Worm (Caenorhabditis elegans) whole organism, L3 larva: Measurements from ENCODE around the gene E02H9.1.

Experiments
- R02D3.7 ChIP-seq: fragments of 150-350 bp; optimal IDR thresholded peaks from 2 replicates; lab custom pipeline; 2014; ENCODE audit warnings: missing biosample characterization, missing genetic modification characterization
- ZK546.5 ChIP-seq: sonication (generic microtip); optimal IDR thresholded peaks from 2 replicates; lab custom pipeline; 2017; ENCODE audit warnings: missing biosample characterization, missing genetic modification characterization
- ceh-16 ChIP-seq: sonication (generic microtip); optimal IDR thresholded peaks from 2 replicates; lab custom pipeline; 2017; ENCODE audit warnings: missing biosample characterization, missing genetic modification characterization
- ceh-28 ChIP-seq: fragments of 150-350 bp; optimal IDR thresholded peaks from 2 replicates; lab custom pipeline; 2014; ENCODE audit warnings: missing biosample characterization, missing genetic modification reagents, missing genetic modification characterization
- ceh-82 ChIP-seq: fragments of 150-350 bp; optimal IDR thresholded peaks from 2 replicates; lab custom pipeline; 2014; ENCODE audit warnings: missing biosample characterization, missing genetic modification characterization
- ceh-9 ChIP-seq: sonication (generic microtip); optimal IDR thresholded peaks from 2 replicates; lab custom pipeline; 2018; ENCODE audit warnings: missing biosample characterization, missing genetic modification characterization
- egl-27 ChIP-seq: sonication (generic microtip); optimal IDR thresholded peaks from 4 replicates; lab custom pipeline; 2017; ENCODE audit warnings: missing biosample characterization, missing genetic modification reagents, missing genetic modification characterization
- elt-1 ChIP-seq: fragments of 150-350 bp; optimal IDR thresholded peaks from 2 replicates; lab custom pipeline; 2014; ENCODE audit warnings: missing biosample characterization, missing genetic modification characterization
- elt-2 ChIP-seq: sonication (generic microtip); optimal IDR thresholded peaks from 2 replicates; lab custom pipeline; 2016; ENCODE audit warnings: missing genetic modification reagents, mild to moderate bottlenecking, missing genetic modification characterization, missing compliant biosample characterization
- eor-1 ChIP-seq, 2 experiments: fragments of 150-350 bp; optimal IDR thresholded peaks; 2 replicates each; lab custom pipeline; 2014 to 2018; ENCODE audit warnings: missing biosample characterization in 2 of 2, missing genetic modification characterization in 2 of 2
- fkh-2 ChIP-seq: fragments of 150-350 bp; optimal IDR thresholded peaks from 2 replicates; lab custom pipeline; 2014; ENCODE audit warnings: missing biosample characterization, missing genetic modification reagents, missing genetic modification characterization
- fos-1 ChIP-seq: fragments of 150-350 bp; optimal IDR thresholded peaks from 2 replicates; lab custom pipeline; 2014; ENCODE audit warnings: missing biosample characterization, missing genetic modification characterization
- hmg-11 ChIP-seq: sonication (generic microtip); optimal IDR thresholded peaks from 2 replicates; lab custom pipeline; 2016; ENCODE audit warnings: missing genetic modification characterization, missing compliant biosample characterization
- jun-1 ChIP-seq: fragments of 150-350 bp; optimal IDR thresholded peaks from 2 replicates; lab custom pipeline; 2014; ENCODE audit warnings: missing biosample characterization, missing genetic modification reagents, missing genetic modification characterization
- lsy-12 ChIP-seq: sonication (generic microtip); optimal IDR thresholded peaks from 2 replicates; lab custom pipeline; 2016; ENCODE audit warnings: mild to moderate bottlenecking, missing genetic modification characterization, missing compliant biosample characterization
- mdl-1 ChIP-seq: fragments of 150-350 bp; optimal IDR thresholded peaks from 2 replicates; lab custom pipeline; 2014; ENCODE audit warnings: missing biosample characterization, missing genetic modification characterization
- nhr-11 ChIP-seq: fragments of 150-350 bp; optimal IDR thresholded peaks from 2 replicates; lab custom pipeline; 2014; ENCODE audit warnings: missing biosample characterization, missing genetic modification characterization
- nhr-12 ChIP-seq: fragments of 150-350 bp; optimal IDR thresholded peaks from 2 replicates; lab custom pipeline; 2014; ENCODE audit warnings: missing biosample characterization, missing genetic modification characterization
- nhr-23 ChIP-seq: fragments of 150-350 bp; optimal IDR thresholded peaks from 2 replicates; lab custom pipeline; 2014; ENCODE audit warnings: missing biosample characterization, missing genetic modification reagents, missing genetic modification characterization
- nhr-237 ChIP-seq: fragments of 150-350 bp; optimal IDR thresholded peaks from 2 replicates; lab custom pipeline; 2014; ENCODE audit warnings: missing biosample characterization, missing genetic modification characterization
- nhr-25 ChIP-seq: sonication (generic microtip); optimal IDR thresholded peaks from 2 replicates; lab custom pipeline; 2017; ENCODE audit warnings: missing biosample characterization, missing genetic modification characterization
- nhr-28 ChIP-seq: fragments of 150-350 bp; optimal IDR thresholded peaks from 2 replicates; lab custom pipeline; 2014; ENCODE audit warnings: missing biosample characterization, missing genetic modification characterization
- nhr-67 ChIP-seq: fragments of 150-350 bp; optimal IDR thresholded peaks from 2 replicates; lab custom pipeline; 2014; ENCODE audit warnings: missing biosample characterization, missing genetic modification characterization
- nhr-76 ChIP-seq: fragments of 150-350 bp; sonication (generic microtip); optimal IDR thresholded peaks from 5 replicates; lab custom pipeline; 2014; ENCODE audit warnings: missing biosample characterization, missing genetic modification characterization
- nhr-77 ChIP-seq: fragments of 150-350 bp; optimal IDR thresholded peaks from 2 replicates; lab custom pipeline; 2014; ENCODE audit warnings: missing biosample characterization, missing genetic modification characterization
- pha-4 ChIP-seq: fragments of 150-350 bp; optimal IDR thresholded peaks from 2 replicates; lab custom pipeline; 2014; ENCODE audit warnings: missing biosample characterization, missing genetic modification reagents, missing genetic modification characterization
- sea-2 ChIP-seq: fragments of 150-350 bp; sonication (generic microtip); optimal IDR thresholded peaks from 4 replicates; lab custom pipeline; 2014; ENCODE audit warnings: missing biosample characterization, missing genetic modification reagents, missing genetic modification characterization
- skn-1 ChIP-seq: fragments of 150-350 bp; optimal IDR thresholded peaks from 2 replicates; lab custom pipeline; 2014; ENCODE audit warnings: missing biosample characterization, missing genetic modification characterization
- snpc-4 ChIP-seq: fragments of 150-350 bp; optimal IDR thresholded peaks from 2 replicates; lab custom pipeline; 2014; ENCODE audit warnings: missing biosample characterization, missing genetic modification characterization
- unc-62 ChIP-seq: fragments of 150-350 bp; sonication (generic microtip); optimal IDR thresholded peaks from 4 replicates; lab custom pipeline; 2014; ENCODE audit warnings: missing biosample characterization, missing genetic modification reagents, missing genetic modification characterization
- zag-1 ChIP-seq: fragments of 150-350 bp; optimal IDR thresholded peaks from 2 replicates; lab custom pipeline; 2014; ENCODE audit warnings: missing biosample characterization, missing genetic modification characterization
- ztf-11 ChIP-seq: fragments of 150-350 bp; optimal IDR thresholded peaks from 2 replicates; lab custom pipeline; 2014; ENCODE audit warnings: missing biosample characterization, missing genetic modification characterization
- ztf-4 ChIP-seq: fragments of 150-350 bp; optimal IDR thresholded peaks from 2 replicates; lab custom pipeline; 2014; ENCODE audit warnings: missing biosample characterization, missing genetic modification characterization

Gene E02H9.1

DNA sequence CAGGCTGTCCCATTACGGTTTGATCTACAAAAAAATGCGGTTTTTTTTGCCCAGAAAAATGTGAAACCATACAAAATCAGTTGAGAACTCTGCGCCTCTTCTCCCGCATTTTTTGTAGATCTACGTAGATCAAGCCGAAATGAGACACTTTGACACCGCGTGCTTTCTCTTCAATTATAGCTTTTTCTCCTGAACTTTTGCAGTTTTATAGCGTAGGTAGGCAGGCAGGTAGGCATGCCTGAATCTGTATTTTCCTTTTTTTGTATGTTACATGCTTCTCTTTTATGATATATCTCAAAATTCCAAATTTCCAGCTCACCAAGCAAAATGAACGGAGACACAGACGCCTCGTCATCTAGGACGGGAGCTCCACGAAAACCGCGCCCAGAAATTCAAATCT is 5.3 kb downstream of the E02H9.1 start, which contains the start of gene smg-6:
smg-6 (plus strand) TSS at position 301 of the 400 bp plus-strand sequence.
- TF ChIP-seq ceh-16 (tag; lab: Kevin White, UChicago) (no peak), snpc-4 (no peak)

DNA sequence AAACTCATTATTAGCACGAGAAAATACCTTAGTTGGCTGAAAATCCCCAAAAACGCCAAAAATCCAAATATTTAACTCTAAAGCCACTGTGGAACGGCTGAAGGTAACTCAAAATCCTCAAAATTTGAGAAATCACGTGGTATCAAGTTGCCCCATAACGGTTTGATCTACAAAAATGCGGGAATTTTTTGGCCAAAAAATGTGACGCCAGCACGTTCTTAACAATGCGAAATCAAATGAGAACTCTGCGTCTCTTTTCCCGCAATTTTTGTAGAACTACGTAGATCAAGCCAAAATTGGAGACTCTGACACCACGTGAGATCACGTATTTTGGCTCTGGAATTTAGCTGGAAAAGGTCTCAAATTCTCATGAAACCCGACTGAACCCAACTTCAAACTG is 6.5 kb downstream of the E02H9.1 start:
- no peak for TF ChIP-seq nhr-77
- no peak for TF ChIP-seq snpc-4
- TF ChIP-seq unc-62 = no peak
- no peak for TF ChIP-seq ceh-9 (tag; lab: Kevin White, UChicago)
- TF ChIP-seq skn-1 (tag; lab: Kevin White, UChicago) = no peak
- TF ChIP-seq elt-2 (tag; lab: Kevin White, UChicago) = no peak
- no peak for TF ChIP-seq ceh-82
- no peak for TF ChIP-seq elt-1 (tag; lab: Kevin White, UChicago)
- TF ChIP-seq nhr-25 (tag; lab: Kevin White, UChicago) = no peak
- no peak for TF ChIP-seq ceh-28 (tag; lab: Kevin White, UChicago)
- no peak for TF ChIP-seq mdl-1 (tag; lab: Kevin White, UChicago)
- no peak for TF ChIP-seq eor-1 (tag; optimal IDR thresholded peaks at IDR 0.05; lab: Kevin White, UChicago)
- TF ChIP-seq ZK546.5 (tag; lab: Kevin White, UChicago) = no peak
- no peak for TF ChIP-seq egl-27
- TF ChIP-seq nhr-28 = no peak
- TF ChIP-seq lsy-12 (tag; lab: Kevin White, UChicago) = no peak
- TF ChIP-seq, all 47 proteins: peak for 0

DNA sequence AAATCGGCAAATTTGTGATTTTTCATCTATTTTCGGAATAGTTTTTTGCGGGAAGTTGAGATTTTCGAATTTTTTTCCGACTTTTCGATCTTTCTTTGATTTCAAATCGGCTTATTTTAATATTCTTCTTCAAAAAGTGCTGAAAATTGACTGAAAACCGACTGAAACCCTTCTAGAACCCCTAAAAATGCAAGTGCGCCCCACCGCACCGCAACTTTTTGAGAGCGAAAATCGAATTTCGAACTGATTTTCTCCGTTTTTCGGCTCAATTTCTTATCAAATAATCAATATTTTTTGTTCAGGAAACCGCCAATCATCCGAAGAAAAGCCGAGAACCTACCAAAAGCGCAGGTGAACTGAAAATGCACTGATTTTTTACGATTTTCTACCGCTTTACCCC is 9.0 kb downstream of the E02H9.1 start:
- no peak for TF ChIP-seq nhr-12 (tag; lab: Kevin White, UChicago)
- TF ChIP-seq nhr-76 (tag; lab: Kevin White, UChicago) = no peak
- no peak for TF ChIP-seq pha-4 (tag; lab: Kevin White, UChicago)
- no peak for TF ChIP-seq mdl-1 (tag; lab: Kevin White, UChicago)
- TF ChIP-seq nhr-11 (tag; lab: Kevin White, UChicago) = no peak
- TF ChIP-seq ZK546.5 (tag; lab: Kevin White, UChicago) = no peak

DNA sequence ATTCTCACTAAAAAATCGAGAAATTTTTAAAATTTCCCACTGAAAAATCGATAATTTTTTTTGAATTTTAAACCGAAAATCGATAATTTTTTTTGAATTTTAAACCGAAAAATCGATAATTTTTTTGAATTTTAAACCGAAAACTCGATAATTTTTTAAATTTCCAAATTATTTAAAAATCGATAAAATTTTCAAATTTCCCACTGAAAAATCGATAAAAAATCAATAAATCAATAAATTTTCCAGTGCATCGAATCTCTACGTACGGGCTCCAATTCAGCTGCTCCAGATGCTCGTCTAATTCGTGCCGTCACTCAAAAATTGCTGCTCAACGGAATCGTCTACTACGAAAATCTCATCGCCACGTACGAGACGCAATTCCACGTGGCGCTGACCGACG is 10.3 kb downstream of the E02H9.1 start:
- TF ChIP-seq ceh-28 (tag; lab: Kevin White, UChicago) = peak; percentile 97
- no peak for TF ChIP-seq R02D3.7 (tag; lab: Kevin White, UChicago)
- TF ChIP-seq egl-27 = no peak
- TF ChIP-seq nhr-67 (tag; lab: Kevin White, UChicago) = no peak

DNA sequence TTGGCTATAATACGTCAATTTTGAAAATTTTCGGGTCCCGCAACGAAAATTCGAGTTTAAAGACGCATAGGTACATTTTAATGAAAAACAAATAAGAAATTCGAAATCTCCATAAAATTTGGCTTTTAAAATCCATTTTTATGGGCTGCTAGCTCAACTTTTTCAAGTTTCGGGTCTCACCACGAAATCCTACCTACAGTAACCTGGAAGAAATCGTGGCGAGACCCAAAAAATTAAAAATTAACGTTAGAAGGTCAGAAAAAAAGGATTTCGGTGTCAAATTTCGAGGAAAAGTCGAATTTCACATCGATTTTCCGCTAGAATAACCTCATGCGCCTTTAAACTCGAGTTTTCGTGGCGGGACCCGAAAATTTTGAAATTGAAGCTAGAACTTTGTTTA is 13.9 kb downstream of the E02H9.1 start:
- TF ChIP-seq fkh-2 (tag; lab: Kevin White, UChicago) (no peak), snpc-4 (no peak), nhr-237 (tag; lab: Kevin White, UChicago) (no peak), unc-62 (no peak), sea-2 (no peak), ztf-4 (tag; lab: Kevin White, UChicago) (no peak), egl-27 (no peak), nhr-23 (no peak), hmg-11 (tag; lab: Kevin White, UChicago) (no peak), nhr-25 (tag; lab: Kevin White, UChicago) (no peak), zag-1 (no peak), ztf-11 (tag; lab: Kevin White, UChicago) (no peak), fos-1 (tag; lab: Kevin White, UChicago) (no peak)

DNA sequence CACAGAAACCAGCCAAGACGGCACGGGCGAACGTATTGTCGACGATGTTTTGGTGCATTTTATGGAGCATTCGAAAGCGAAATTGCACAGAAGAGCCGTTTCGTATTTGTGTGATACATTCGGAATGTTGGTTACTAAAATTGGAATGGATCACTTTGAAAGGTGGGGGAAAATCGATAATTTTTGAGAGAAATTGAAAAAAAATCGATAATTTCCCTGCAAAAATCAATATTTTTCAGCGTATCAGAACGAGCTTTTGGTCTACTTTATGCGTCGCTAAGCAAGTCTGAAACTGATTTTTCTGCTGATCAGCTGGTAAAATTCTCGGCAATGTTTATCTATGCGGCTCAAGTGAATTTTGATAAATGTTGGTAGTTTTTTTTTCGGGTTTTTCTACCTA is 14.5 kb downstream of the E02H9.1 start:
- TF ChIP-seq ceh-16 (tag; lab: Kevin White, UChicago) (no peak), ceh-28 (tag; lab: Kevin White, UChicago) (peak; percentile 78), jun-1 (tag; lab: Kevin White, UChicago) (no peak)
